Fruit fly (Drosophila melanogaster): Measurements from ENCODE around the gene Sry-delta.

dm6 chr3R:30084137-30084536 is 41.0 kb downstream of the Sry-delta start:
- TF ChIP-seq Blimp-1 (GFP tag; optimal IDR thresholded peaks at IDR 0.05): no peak
- no peak for TF ChIP-seq az2 (GFP tag; optimal IDR thresholded peaks at IDR 0.05)
- no peak for TF ChIP-seq CG16815 (GFP tag; optimal IDR thresholded peaks at IDR 0.05)
- TF ChIP-seq nmo (GFP tag; optimal IDR thresholded peaks at IDR 0.05): no peak
- no peak for TF ChIP-seq sc (optimal IDR thresholded peaks at IDR 0.05)
- no peak for TF ChIP-seq sc (GFP tag; optimal IDR thresholded peaks at IDR 0.05)
- no peak for TF ChIP-seq Antp (GFP tag; optimal IDR thresholded peaks at IDR 0.05)
- no peak for TF ChIP-seq E2f1 (GFP tag; IDR thresholded peaks at IDR 0.05)
- no peak for TF ChIP-seq Dfd (GFP tag; optimal IDR thresholded peaks at IDR 0.05)
- no peak for TF ChIP-seq CG11398 (GFP tag; optimal IDR thresholded peaks at IDR 0.05)
- no peak for TF ChIP-seq da (GFP tag; optimal IDR thresholded peaks at IDR 0.05)
